Worm (Caenorhabditis elegans): Measurements from ENCODE around the gene str-205.
"Not testable (repeated sequence)": the region's sequence is repeated elsewhere in the genome, so short reads cannot be mapped to it uniquely, and the experiment has no call there.

Gene str-205

DNA sequence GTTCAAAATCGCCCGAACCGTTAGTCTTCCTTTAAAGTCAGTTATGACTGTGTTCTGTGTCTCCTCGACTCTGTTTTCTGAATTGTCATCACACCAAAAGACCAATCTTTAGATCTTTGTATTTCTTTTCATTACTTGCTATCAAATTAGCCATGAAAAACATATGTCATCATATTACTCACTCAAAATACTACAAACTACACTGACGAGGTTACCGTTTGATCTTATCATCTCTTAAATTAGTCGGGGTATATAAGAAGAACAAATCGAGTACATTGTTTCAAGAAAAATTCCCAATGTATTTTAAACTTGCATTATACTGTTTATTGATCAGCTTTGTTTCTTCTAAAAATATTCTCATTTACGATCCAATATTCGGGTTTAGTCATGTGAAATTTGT lies 21.2 kb downstream of the str-205 start, which contains the start of gene ugt-13:
TSS of gene ugt-13 (plus strand) at position 294 of the 400 bp plus-strand sequence.
- TF ChIP-seq unc-62 (GFP tag; optimal IDR thresholded peaks at IDR 0.05) = no peak

DNA sequence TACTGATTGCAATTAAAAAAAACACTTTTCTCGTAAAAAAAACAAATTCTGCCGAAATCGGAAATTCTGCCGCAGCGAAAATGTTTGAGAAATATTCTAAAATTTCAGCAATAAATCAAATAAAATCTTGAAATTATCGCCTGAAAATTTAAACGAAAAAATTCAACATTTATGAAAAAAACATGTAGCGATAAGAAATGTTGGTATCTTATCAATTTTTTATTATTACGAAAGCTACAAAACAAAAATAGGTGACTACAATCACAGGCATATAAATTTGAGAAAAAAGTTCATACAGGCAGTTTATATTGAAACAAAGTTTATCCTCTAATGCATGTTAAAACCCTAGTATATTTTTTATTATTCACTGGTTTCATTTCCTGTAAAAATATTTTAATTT lies 23.8 kb downstream of the str-205 start, which contains the start of gene ugt-14:
TSS of gene ugt-14 (plus strand) at position 301 of the 400 bp plus-strand sequence.
- TF ChIP-seq unc-62 (GFP tag; optimal IDR thresholded peaks at IDR 0.05) = no peak

DNA sequence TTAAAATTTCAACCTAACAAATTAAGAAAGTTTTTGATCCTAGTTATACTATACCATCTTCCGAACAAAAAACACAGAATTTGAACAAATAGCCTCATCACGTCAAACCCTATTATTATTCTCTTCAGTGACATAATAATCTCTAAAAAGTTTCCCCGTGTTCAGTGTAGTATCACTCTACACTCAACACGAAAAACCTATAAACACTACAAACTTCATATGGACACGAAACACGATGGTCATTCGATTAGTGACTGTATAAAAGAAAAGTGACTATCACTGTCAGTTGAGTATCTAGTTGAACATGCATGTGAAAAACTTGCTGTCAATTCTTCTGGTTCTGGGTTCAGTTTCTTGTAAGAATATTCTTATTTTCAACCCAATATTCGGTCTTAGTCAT lies 26.0 kb downstream of the str-205 start, which contains the start of gene ugt-8:
TSS of gene ugt-8 (plus strand) at position 235 of the 400 bp plus-strand sequence.
- TF ChIP-seq unc-62 (GFP tag; optimal IDR thresholded peaks at IDR 0.05) = no peak

DNA sequence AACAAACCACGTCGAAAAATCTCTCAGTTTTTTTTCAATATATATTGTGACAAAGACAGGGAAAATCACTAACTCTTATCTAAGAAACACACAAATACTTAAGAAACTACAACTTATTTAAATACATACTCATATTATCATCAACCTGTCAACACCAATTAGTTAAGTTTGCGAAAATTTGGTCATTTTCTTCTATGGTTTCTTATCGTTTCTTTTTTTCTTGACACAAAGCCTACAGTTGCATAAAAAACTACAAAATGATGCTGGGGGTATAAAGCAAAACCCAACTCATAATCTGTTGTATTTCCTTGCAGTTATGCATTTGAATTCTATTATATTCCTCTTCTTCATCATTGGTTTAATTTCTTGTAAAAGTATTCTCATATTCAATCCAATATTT lies 28.7 kb downstream of the str-205 start, which contains the start of gene ugt-67:
TSS of gene ugt-67 (plus strand) at position 301 of the 400 bp plus-strand sequence.
- TF ChIP-seq unc-62 (GFP tag; optimal IDR thresholded peaks at IDR 0.05) = no peak

DNA sequence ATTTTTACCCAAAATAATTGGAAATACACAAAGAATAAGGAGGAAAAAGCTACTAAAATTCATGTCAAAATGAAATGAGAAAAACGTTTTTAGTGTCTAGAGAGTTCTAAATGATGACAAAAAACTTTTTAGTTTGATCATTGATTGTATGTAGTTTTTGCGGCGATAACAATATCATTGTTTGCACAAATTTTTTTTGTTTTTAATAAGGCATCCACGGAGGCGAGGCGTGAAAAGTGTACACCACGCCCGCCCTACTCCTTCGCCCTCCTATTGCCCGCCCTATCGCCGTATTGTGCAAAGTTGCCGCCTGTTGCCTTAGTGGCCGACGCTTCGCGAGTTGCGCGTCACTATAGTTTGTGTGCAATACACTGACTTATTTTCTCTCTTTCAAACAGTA lies 29.7 kb downstream of the str-205 start, which contains the start of gene ugt-10:
TSS of gene ugt-10 (minus strand) at position 101 of the 400 bp plus-strand sequence.
- TF ChIP-seq unc-62 (GFP tag; optimal IDR thresholded peaks at IDR 0.05) = not testable (repeated sequence)

DNA sequence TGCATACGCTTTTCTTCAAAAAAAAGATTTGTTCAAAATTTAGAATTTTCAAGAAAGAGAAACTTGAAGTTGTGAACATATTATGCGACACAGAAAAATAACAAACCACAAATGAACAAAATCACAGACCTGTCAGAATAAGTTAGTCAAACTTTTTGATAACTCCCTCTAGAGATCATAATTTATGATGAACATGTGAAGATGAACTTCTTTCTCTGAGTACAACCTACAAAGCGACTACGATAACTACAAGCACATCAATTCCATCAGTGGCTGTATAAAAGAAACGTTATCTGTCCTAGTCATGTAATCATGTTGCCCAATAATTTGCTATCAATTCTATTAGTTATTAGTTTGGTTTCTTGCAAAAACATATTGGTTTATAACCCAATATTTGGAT lies 34.0 kb downstream of the str-205 start, which contains the start of gene ugt-9:
TSS of gene ugt-9 (plus strand) at position 305 of the 400 bp plus-strand sequence.
- TF ChIP-seq unc-62 (GFP tag; optimal IDR thresholded peaks at IDR 0.05) = no peak

DNA sequence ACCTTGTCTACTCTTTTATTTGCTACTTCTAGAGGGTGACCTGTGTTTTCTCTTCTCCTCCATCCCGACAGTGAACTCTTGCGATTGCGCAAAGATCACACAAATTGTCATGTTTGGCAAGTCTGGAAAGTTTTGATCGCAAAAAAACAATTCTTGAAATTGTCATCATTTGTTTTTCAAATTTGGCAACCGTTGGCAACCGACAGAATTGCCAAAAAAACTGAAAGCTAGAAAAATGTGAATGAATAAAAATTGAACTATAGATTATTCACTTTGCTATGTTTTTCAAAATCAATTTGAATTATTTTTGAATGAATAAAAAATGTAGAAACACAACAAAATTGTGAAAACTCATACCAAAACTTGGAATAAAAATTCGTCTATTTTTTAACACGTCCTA lies 34.8 kb downstream of the str-205 start, which contains the start of gene ugt-11:
TSS of gene ugt-11 (minus strand) at position 101 of the 400 bp plus-strand sequence.
- no peak for TF ChIP-seq unc-62 (GFP tag; optimal IDR thresholded peaks at IDR 0.05)

DNA sequence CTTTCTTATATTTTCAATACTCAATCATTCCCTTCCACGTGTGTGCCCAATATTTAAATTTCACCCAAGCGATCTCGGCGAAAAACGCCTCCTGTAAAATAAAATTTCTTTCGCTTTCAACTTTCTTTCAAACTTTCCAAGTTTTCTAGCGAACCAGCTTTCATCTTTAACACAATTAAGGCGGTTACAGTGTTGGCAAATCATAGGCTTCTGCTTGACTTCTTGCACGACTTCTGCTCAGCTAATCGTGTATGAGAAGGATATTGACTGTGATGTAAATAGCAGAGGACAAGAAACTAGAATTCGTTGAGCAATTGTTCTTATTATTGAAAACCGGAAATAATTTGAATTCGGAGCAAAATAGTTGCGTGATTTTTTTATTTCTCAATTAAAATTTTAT lies 38.4 kb downstream of the str-205 start:
- TF ChIP-seq unc-62 (GFP tag; optimal IDR thresholded peaks at IDR 0.05) = no peak

DNA sequence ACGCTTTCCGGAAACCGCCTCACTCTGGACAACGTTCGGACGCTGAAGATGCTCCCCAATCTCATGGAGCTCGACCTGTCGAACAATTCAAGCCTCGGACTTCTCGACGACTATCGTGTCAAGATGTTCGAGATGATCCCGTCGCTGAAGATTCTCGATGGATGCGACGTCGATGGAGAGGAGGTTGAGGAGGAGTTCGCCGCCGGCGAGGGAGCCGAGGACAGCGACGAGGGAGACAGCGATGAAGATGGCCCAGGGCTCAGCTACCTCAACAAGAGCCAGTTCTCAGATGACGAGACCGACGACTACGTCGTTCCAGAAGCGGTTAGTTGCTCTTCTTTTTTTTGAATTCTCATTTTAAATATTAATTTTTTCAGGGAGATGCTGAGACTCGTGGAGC lies 39.0 kb downstream of the str-205 start:
- TF ChIP-seq unc-62 (GFP tag; optimal IDR thresholded peaks at IDR 0.05) = no peak

DNA sequence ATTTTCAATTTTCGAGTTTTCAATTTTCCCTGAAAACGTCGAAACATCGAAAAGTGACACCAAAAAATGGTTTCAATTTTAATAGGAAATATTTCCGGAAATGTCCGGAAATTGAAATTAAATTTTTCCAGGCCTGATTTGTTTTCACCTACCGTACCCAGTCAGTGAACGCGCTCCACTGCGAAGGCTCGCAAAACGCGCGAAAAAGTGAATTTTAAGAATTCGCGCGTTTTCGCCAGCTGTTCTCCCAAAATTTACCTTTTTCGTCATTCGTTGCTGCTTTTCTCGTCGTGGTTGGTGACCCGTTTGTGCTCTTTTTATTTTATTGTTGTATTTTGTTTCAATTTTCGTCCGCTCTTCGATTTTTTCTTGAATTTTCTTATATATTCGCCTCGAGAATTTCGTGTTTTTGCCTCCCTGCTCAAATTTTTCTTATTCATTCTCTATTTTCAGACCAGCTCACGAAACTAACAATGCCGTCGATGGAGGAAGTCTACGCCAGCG lies 39.7 kb downstream of the str-205 start, which contains the start of gene T19H12.2:
TSS of gene T19H12.2 (plus strand) at position 454 of the 504 bp plus-strand sequence.
- TF ChIP-seq unc-62 (GFP tag; optimal IDR thresholded peaks at IDR 0.05) = no peak

DNA sequence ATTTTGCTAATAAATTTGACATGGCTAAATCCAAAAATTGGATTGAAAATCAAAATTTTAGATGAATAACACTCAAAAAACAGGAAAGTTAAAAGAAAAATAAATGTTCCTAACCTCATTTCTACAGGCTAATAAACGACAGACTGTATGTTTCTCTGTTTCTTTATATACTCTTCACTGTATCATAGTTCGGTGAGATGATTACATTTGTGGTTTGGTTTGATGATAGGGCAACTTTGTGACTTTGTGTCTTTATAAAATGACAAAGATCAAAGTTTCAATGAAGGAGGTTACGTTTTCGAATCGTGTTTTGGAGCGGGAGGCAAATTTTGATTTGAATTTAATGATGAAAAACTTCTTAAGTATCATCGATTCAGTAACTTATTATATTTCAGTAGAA lies 40.3 kb downstream of the str-205 start, which contains the start of gene ugt-12:
TSS of gene ugt-12 (minus strand) at position 153 of the 400 bp plus-strand sequence.
- no peak for TF ChIP-seq unc-62 (GFP tag; optimal IDR thresholded peaks at IDR 0.05)

DNA sequence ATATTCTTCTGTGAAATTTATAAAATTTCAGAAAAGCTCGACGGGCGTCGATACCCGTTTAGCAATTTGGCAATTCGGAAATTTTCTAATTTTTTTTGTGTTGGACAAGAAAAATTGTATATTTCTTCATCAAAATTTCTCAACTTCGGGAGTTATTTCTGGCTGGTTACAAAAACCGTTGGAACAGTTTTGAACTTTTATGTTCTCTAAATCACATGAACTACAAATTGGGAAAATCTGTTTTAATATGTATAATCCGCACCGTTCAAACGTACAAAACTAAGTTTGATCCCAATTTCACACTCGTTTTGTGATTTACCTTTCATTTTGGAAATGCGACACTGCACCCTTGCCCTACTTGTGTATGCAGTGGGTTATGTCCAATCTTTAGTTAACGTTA lies 44.4 kb downstream of the str-205 start, which contains the start of gene T19H12.3:
TSS of gene T19H12.3 (plus strand) at position 301 of the 400 bp plus-strand sequence.
- no peak for TF ChIP-seq unc-62 (GFP tag; optimal IDR thresholded peaks at IDR 0.05)

DNA sequence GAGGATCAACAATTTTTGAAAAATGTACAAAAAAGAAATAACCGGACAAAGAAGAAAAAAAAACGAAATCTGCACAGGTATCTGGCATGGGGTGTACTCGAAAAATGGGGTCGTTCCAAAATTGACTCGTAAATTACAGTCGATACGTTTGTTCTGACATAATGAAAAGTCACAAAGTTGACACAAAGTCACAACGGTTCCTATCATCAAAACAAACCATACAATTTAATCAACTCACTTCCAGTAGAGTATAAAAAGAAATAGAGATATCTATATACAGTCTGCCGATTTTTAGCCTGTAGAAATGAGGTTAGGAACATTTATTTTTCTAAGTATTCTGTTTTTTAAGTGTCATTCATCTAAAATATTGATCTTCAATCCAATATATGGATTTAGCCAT lies 45.3 kb downstream of the str-205 start, which contains the start of gene T19H12.12:
TSS of gene T19H12.12 (plus strand) at position 301 of the 400 bp plus-strand sequence.
- TF ChIP-seq unc-62 (GFP tag; optimal IDR thresholded peaks at IDR 0.05) = no peak

DNA sequence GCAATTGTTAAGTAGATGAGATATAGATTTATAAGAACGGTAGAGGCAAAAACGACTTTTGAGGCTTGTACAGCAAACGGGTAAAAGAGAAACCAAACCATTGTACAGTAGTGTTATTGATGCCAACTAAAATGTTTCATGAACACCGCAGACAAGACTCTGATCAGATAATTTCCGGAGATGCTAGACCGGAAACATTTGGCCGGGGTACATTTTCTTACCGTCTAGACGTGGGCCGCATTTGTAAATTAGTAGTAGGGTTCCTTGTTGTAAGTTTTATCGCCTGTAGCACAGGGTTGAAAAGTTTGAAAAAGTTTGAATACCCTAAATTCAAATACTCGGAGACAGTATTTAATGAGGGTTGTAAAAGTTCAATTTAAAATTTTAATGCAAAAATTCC lies 48.4 kb downstream of the str-205 start, which contains the start of gene str-32:
TSS of gene str-32 (minus strand) at position 101 of the 400 bp plus-strand sequence.
- TF ChIP-seq unc-62 (GFP tag; optimal IDR thresholded peaks at IDR 0.05) = no peak

DNA sequence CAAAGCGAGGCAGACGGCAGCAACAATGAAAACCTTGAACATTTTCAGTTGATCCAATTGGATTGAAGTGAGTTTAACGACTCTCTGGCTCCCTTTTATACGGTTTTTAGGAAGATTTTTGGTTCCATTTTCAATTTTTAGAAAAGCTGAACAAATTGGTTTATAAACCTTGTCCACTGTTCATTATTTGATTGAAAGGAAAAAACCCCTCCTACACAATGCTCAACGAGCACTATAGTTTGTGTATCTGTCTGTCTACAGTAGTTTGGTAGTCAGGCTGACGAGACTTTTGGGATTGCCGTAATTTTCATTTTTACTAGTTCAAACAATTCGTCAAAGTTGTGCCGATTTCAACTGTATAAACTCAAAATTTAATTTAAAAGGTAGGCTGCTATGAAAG lies 50.5 kb downstream of the str-205 start, which contains the start of gene T19H12.15:
TSS of gene T19H12.15 (minus strand) at position 101 of the 400 bp plus-strand sequence.
- TF ChIP-seq unc-62 (GFP tag; optimal IDR thresholded peaks at IDR 0.05) = no peak
